Worm (Caenorhabditis elegans): ENCODE results near the gene cpg-18.

The cpg-18 gene

ce11 chrIV:5764392-5764791, 29.6 kb downstream of the cpg-18 start (continued):
- TF ChIP-seq ama-1 (optimal IDR thresholded peaks at IDR 0.05) (no peak), F13H6.1 (tag; optimal IDR thresholded peaks at IDR 0.05) (no peak), R02D3.7 (tag; optimal IDR thresholded peaks at IDR 0.05) (no peak), lin-13 (GFP tag; optimal IDR thresholded peaks at IDR 0.05) (no peak), ZK546.5 (tag; optimal IDR thresholded peaks at IDR 0.05) (no peak), fos-1 (tag; optimal IDR thresholded peaks at IDR 0.05) (peak; percentile 67), lin-39 (tag; optimal IDR thresholded peaks at IDR 0.05) (no peak), unc-39 (tag; optimal IDR thresholded peaks at IDR 0.05) (no peak), skn-1 (tag; optimal IDR thresholded peaks at IDR 0.05) (no peak), ceh-16 (tag; optimal IDR thresholded peaks at IDR 0.05) (no peak), alr-1 (tag; optimal IDR thresholded peaks at IDR 0.05) (no peak), lin-11 (tag; optimal IDR thresholded peaks at IDR 0.05) (no peak), aly-2 (tag; optimal IDR thresholded peaks at IDR 0.05) (no peak), lsy-2 (tag; optimal IDR thresholded peaks at IDR 0.05) (peak in 1 of 2 experiments; percentile 14), C34F6.9 (tag; optimal IDR thresholded peaks at IDR 0.05) (no peak), blmp-1 (tag; optimal IDR thresholded peaks at IDR 0.05; ENCODE audit: insufficient read depth) (peak; percentile 95), nhr-23 (tag; optimal IDR thresholded peaks at IDR 0.05) (no peak)

ce11 chrIV:5765652-5766051, 30.8 kb downstream of the cpg-18 start:
- TF ChIP-seq F13H6.1 (tag; optimal IDR thresholded peaks at IDR 0.05) (peak; percentile 1), sma-9 (GFP tag; optimal IDR thresholded peaks at IDR 0.05) (peak; percentile 78), sma-9 (tag; optimal IDR thresholded peaks at IDR 0.05) (no peak), nhr-129 (tag; optimal IDR thresholded peaks at IDR 0.05) (peak; percentile 48), ceh-16 (tag; optimal IDR thresholded peaks at IDR 0.05) (peak; percentile 3), gmeb-1 (tag; optimal IDR thresholded peaks at IDR 0.05) (peak; percentile 18), nhr-6 (tag; optimal IDR thresholded peaks at IDR 0.05) (no peak), crh-2 (tag; optimal IDR thresholded peaks at IDR 0.05) (peak; percentile 53), blmp-1 (tag; optimal IDR thresholded peaks at IDR 0.05; ENCODE audit: insufficient read depth) (peak; percentile 93), Y55F3AM.14 (GFP tag; optimal IDR thresholded peaks at IDR 0.05) (no peak), egl-27 (tag; optimal IDR thresholded peaks at IDR 0.05) (peak; percentile 17), nhr-23 (tag; optimal IDR thresholded peaks at IDR 0.05) (no peak), unc-39 (tag; optimal IDR thresholded peaks at IDR 0.05) (no peak), ztf-11 (tag; optimal IDR thresholded peaks at IDR 0.05) (no peak), fos-1 (tag; optimal IDR thresholded peaks at IDR 0.05) (peak; percentile 52), snpc-4 (tag; optimal IDR thresholded peaks at IDR 0.05) (no peak), nhr-21 (tag; optimal IDR thresholded peaks at IDR 0.05) (peak; percentile 36), sma-3 (GFP tag; optimal IDR thresholded peaks at IDR 0.05) (peak; percentile 25), nhr-25 (tag; optimal IDR thresholded peaks at IDR 0.05) (peak; percentile 45)

DNA sequence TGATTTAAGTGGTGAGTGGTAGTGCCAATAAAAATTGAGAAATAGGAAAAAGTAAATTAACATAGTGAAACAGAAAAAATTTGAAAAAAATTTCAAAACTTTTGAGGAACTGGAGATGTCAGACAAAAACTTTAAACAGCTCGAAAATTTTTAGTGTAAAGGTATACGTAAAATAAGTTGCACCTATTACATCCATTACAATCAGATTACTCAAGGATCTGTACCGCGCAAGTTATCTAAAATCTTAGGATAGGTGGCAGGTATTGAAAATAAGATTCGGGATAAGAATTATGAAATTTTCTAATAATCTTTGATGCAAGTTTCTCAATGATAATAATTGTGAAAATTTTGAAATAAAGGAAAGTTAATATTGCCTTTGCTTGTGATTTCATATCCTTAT, 32.0 kb downstream of the cpg-18 start:
- no peak for TF ChIP-seq unc-39 (tag; optimal IDR thresholded peaks at IDR 0.05)
- no peak for TF ChIP-seq nhr-129 (tag; optimal IDR thresholded peaks at IDR 0.05)
- TF ChIP-seq egl-27 (tag; optimal IDR thresholded peaks at IDR 0.05): no peak
- no peak for TF ChIP-seq gmeb-1 (tag; optimal IDR thresholded peaks at IDR 0.05)
- no peak for TF ChIP-seq nhr-21 (tag; optimal IDR thresholded peaks at IDR 0.05)
- no peak for TF ChIP-seq skn-1 (tag; optimal IDR thresholded peaks at IDR 0.05)
- no peak for TF ChIP-seq nhr-11 (tag; optimal IDR thresholded peaks at IDR 0.05)
- TF ChIP-seq nhr-77 (tag; optimal IDR thresholded peaks at IDR 0.05): no peak
- TF ChIP-seq crh-2 (tag; optimal IDR thresholded peaks at IDR 0.05): no peak
- no peak for TF ChIP-seq C34F6.9 (tag; optimal IDR thresholded peaks at IDR 0.05)
- TF ChIP-seq mab-5 (tag; optimal IDR thresholded peaks at IDR 0.05): no peak
- no peak for TF ChIP-seq nhr-12 (tag; optimal IDR thresholded peaks at IDR 0.05)
- TF ChIP-seq zag-1 (tag; optimal IDR thresholded peaks at IDR 0.05): no peak

- TF ChIP-seq nhr-25 (tag; optimal IDR thresholded peaks at IDR 0.05) (peak; percentile 19), ztf-11 (tag; optimal IDR thresholded peaks at IDR 0.05) (no peak), C34F6.9 (tag; optimal IDR thresholded peaks at IDR 0.05) (no peak), nhr-11 (tag; optimal IDR thresholded peaks at IDR 0.05) (no peak), alr-1 (tag; optimal IDR thresholded peaks at IDR 0.05) (no peak), elt-1 (tag; optimal IDR thresholded peaks at IDR 0.05) (no peak), ceh-16 (tag; optimal IDR thresholded peaks at IDR 0.05) (no peak), blmp-1 (tag; optimal IDR thresholded peaks at IDR 0.05; ENCODE audit: insufficient read depth) (peak; percentile 35), zag-1 (tag; optimal IDR thresholded peaks at IDR 0.05) (no peak), egl-27 (tag; optimal IDR thresholded peaks at IDR 0.05) (peak; percentile 55), peb-1 (tag; optimal IDR thresholded peaks at IDR 0.05) (no peak), Y55F3AM.14 (GFP tag; optimal IDR thresholded peaks at IDR 0.05) (no peak), ama-1 (optimal IDR thresholded peaks at IDR 0.05) (no peak), ZK546.5 (tag; optimal IDR thresholded peaks at IDR 0.05) (no peak), nhr-237 (tag; optimal IDR thresholded peaks at IDR 0.05) (no peak), nhr-12 (tag; optimal IDR thresholded peaks at IDR 0.05) (no peak), unc-55 (GFP tag; optimal IDR thresholded peaks at IDR 0.05) (no peak), R02D3.7 (tag; optimal IDR thresholded peaks at IDR 0.05) (no peak), ceh-82 (tag; optimal IDR thresholded peaks at IDR 0.05) (no peak), lin-11 (tag; optimal IDR thresholded peaks at IDR 0.05) (no peak), mab-5 (tag; optimal IDR thresholded peaks at IDR 0.05) (no peak), mdl-1 (tag; optimal IDR thresholded peaks at IDR 0.05) (no peak), nhr-21 (tag; optimal IDR thresholded peaks at IDR 0.05) (peak; percentile 46), sma-3 (GFP tag; optimal IDR thresholded peaks at IDR 0.05) (peak; percentile 82), aly-2 (tag; optimal IDR thresholded peaks at IDR 0.05) (no peak), nhr-77 (tag; optimal IDR thresholded peaks at IDR 0.05) (no peak), gmeb-1 (tag; optimal IDR thresholded peaks at IDR 0.05) (peak; percentile 64), skn-1 (tag; optimal IDR thresholded peaks at IDR 0.05) (no peak), snpc-4 (tag; optimal IDR thresholded peaks at IDR 0.05) (no peak), crh-2 (tag; optimal IDR thresholded peaks at IDR 0.05) (peak; percentile 71), mbf-1 (tag; optimal IDR thresholded peaks at IDR 0.05) (no peak), nhr-129 (tag; optimal IDR thresholded peaks at IDR 0.05) (peak; percentile 55), lsy-2 (tag; optimal IDR thresholded peaks at IDR 0.05) (peak in 1 of 2 experiments; percentile 3), ztf-4 (tag; optimal IDR thresholded peaks at IDR 0.05) (no peak), lin-39 (tag; optimal IDR thresholded peaks at IDR 0.05) (no peak)
Observed at ce11 chrIV:5778342-5778741, 43.5 kb downstream of the cpg-18 start.
